Fruit fly (Drosophila melanogaster) whole organism, embryonic: ENCODE results near the gene nerfin-2.

ENCODE experiments used
- ATbp ChIP-seq: fragments of 200-800 bp; sonication (Bioruptor generic); optimal IDR thresholded peaks from 2 replicates; lab custom pipeline; 2017; ENCODE audit warnings: missing biosample characterization, mild to moderate bottlenecking, missing genetic modification characterization, missing genetic modification reagents
- Aef1 ChIP-seq: fragments of 200-800 bp; sonication (Bioruptor generic); IDR thresholded peaks from 3 replicates; pipeline ENCODE4 v1.3.6; 2022; ENCODE audit warnings: missing biosample characterization, missing genetic modification characterization
- Atf6 ChIP-seq: fragments of 200-800 bp; sonication (Bioruptor generic); IDR thresholded peaks from 2 replicates; pipeline ENCODE4 v1.3.6; 2022; ENCODE audit warnings: missing biosample characterization, missing genetic modification characterization
- B-H2 ChIP-seq: fragments of 200-800 bp; sonication (Bioruptor generic); optimal IDR thresholded peaks from 2 replicates; lab custom pipeline; 2018; ENCODE audit warnings: missing biosample characterization, mild to moderate bottlenecking, missing genetic modification characterization
- Bdp1 ChIP-seq: fragments of 200-800 bp; sonication (Bioruptor generic); optimal IDR thresholded peaks from 3 replicates; lab custom pipeline; 2016; ENCODE audit warnings: missing biosample characterization, missing genetic modification characterization
- CG11560 ChIP-seq: fragments of 200-800 bp; sonication (Bioruptor generic); IDR thresholded peaks from 3 replicates; pipeline ENCODE4 v1.3.6; 2022; ENCODE audit warnings: missing biosample characterization, missing genetic modification characterization
- CG12659 ChIP-seq: fragments of 200-800 bp; sonication (Bioruptor generic); optimal IDR thresholded peaks from 3 replicates; lab custom pipeline; 2017; ENCODE audit warnings: mild to moderate bottlenecking, missing biosample characterization, missing genetic modification reagents, missing genetic modification characterization
- CG16813 ChIP-seq: fragments of 200-800 bp; sonication (Bioruptor generic); IDR thresholded peaks from 3 replicates; pipeline ENCODE4 v1.3.6; 2022; ENCODE audit warnings: missing biosample characterization, missing genetic modification characterization; ENCODE audit not compliant: partially characterized antibody
- CG17359 ChIP-seq: fragments of 200-800 bp; sonication (Bioruptor generic); optimal IDR thresholded peaks from 3 replicates; lab custom pipeline; 2018; ENCODE audit warnings: missing biosample characterization, mild to moderate bottlenecking, missing genetic modification characterization, moderate library complexity
- CG17361 ChIP-seq: fragments of 200-800 bp; sonication (Bioruptor generic); IDR thresholded peaks from 3 replicates; pipeline ENCODE4 v1.3.6; 2022; ENCODE audit warnings: missing biosample characterization, missing genetic modification characterization
- CG17802 ChIP-seq: fragments of 200-800 bp; sonication (Bioruptor generic); optimal IDR thresholded peaks from 2 replicates; lab custom pipeline; 2018; ENCODE audit warnings: missing biosample characterization, mild to moderate bottlenecking, missing genetic modification characterization, moderate library complexity
- CG18011 ChIP-seq: fragments of 200-800 bp; sonication (Bioruptor generic); optimal IDR thresholded peaks from 2 replicates; lab custom pipeline; 2017; ENCODE audit warnings: missing biosample characterization, missing genetic modification characterization, mild to moderate bottlenecking, moderate library complexity, missing genotype
- CG18262 ChIP-seq: fragments of 200-800 bp; optimal IDR thresholded peaks from 3 replicates; lab custom pipeline; 2019; ENCODE audit warnings: missing biosample characterization, mild to moderate bottlenecking, missing genetic modification characterization, moderate library complexity
- CG2116 ChIP-seq: fragments of 200-800 bp; sonication (Bioruptor generic); optimal IDR thresholded peaks from 3 replicates; lab custom pipeline; 2018; ENCODE audit warnings: missing biosample characterization, mild to moderate bottlenecking, missing genetic modification characterization
- CG2678 ChIP-seq: fragments of 200-800 bp; sonication (Bioruptor generic); optimal IDR thresholded peaks from 3 replicates; lab custom pipeline; 2019; ENCODE audit warnings: missing biosample characterization, mild to moderate bottlenecking, missing genetic modification characterization, moderate library complexity
- CG32772 ChIP-seq: fragments of 200-800 bp; sonication (Bioruptor generic); IDR thresholded peaks from 2 replicates; pipeline ENCODE4 v1.3.6; 2022; ENCODE audit warnings: missing biosample characterization, missing genetic modification characterization
- CG3407 ChIP-seq: fragments of 200-800 bp; sonication (Bioruptor generic); optimal IDR thresholded peaks from 2 replicates; lab custom pipeline; 2018; ENCODE audit warnings: missing biosample characterization, mild to moderate bottlenecking, missing genetic modification characterization
- CG5953 ChIP-seq: fragments of 200-800 bp; sonication (Bioruptor generic); IDR thresholded peaks from 2 replicates; pipeline ENCODE4 v1.3.6; 2022; ENCODE audit warnings: missing biosample characterization, missing genetic modification characterization
- CG7271 ChIP-seq: fragments of 200-800 bp; sonication (Bioruptor generic); optimal IDR thresholded peaks from 2 replicates; lab custom pipeline; 2018; ENCODE audit warnings: missing biosample characterization, mild to moderate bottlenecking, missing genetic modification characterization, moderate library complexity
- E2f1 ChIP-seq: fragments of 200-800 bp; sonication (Bioruptor generic); IDR thresholded peaks from 2 replicates; pipeline ENCODE4 v1.3.6; 2022; ENCODE audit warnings: missing biosample characterization, missing genetic modification characterization
- Fer2 ChIP-seq: fragments of 200-800 bp; sonication (Bioruptor generic); optimal IDR thresholded peaks from 2 replicates; lab custom pipeline; 2018; ENCODE audit warnings: missing biosample characterization, mild to moderate bottlenecking, missing genetic modification characterization, moderate library complexity
- H15 ChIP-seq: fragments of 200-800 bp; sonication (Bioruptor generic); IDR thresholded peaks from 3 replicates; pipeline ENCODE4 v1.3.6; 2022; ENCODE audit warnings: missing biosample characterization, missing genetic modification characterization
- HLH3B ChIP-seq: fragments of 200-800 bp; sonication (Bioruptor generic); IDR thresholded peaks from 2 replicates; pipeline ENCODE4 v1.3.6; 2022; ENCODE audit warnings: missing biosample characterization, missing genetic modification characterization
- HmgZ ChIP-seq: fragments of 200-800 bp; sonication (Bioruptor generic); optimal IDR thresholded peaks from 2 replicates; lab custom pipeline; 2018; ENCODE audit warnings: missing biosample characterization, mild to moderate bottlenecking, missing genetic modification characterization
- Hr3 ChIP-seq: fragments of 200-800 bp; sonication (Bioruptor generic); optimal IDR thresholded peaks from 3 replicates; lab custom pipeline; 2016; ENCODE audit warnings: missing biosample characterization, missing genetic modification characterization
- Lhr ChIP-seq: fragments of 200-800 bp; sonication (Bioruptor generic); optimal IDR thresholded peaks from 3 replicates; lab custom pipeline; 2017; ENCODE audit warnings: mild to moderate bottlenecking, missing biosample characterization, missing genetic modification reagents, missing genetic modification characterization
- MTF-1 ChIP-seq: fragments of 200-800 bp; sonication (Bioruptor generic); optimal IDR thresholded peaks from 2 replicates; lab custom pipeline; 2018; ENCODE audit warnings: missing biosample characterization, mild to moderate bottlenecking, missing genetic modification characterization, borderline replicate concordance
- Mad ChIP-seq: fragments of 200-800 bp; sonication (Bioruptor generic); optimal IDR thresholded peaks from 2 replicates; lab custom pipeline; 2016; ENCODE audit warnings: missing biosample characterization, missing genetic modification characterization
- Myb ChIP-seq: fragments of 200-800 bp; sonication (Bioruptor generic); optimal IDR thresholded peaks from 2 replicates; lab custom pipeline; 2016; ENCODE audit warnings: missing biosample characterization, missing genetic modification characterization
- Neu2 ChIP-seq: fragments of 200-800 bp; sonication (Bioruptor generic); optimal IDR thresholded peaks from 3 replicates; lab custom pipeline; 2016; ENCODE audit warnings: missing biosample characterization, missing genetic modification characterization, borderline replicate concordance
- Ptx1 ChIP-seq: fragments of 200-800 bp; sonication (Bioruptor generic); IDR thresholded peaks from 2 replicates; pipeline ENCODE4 v1.3.6; 2022; ENCODE audit warnings: missing biosample characterization, missing genetic modification characterization
- ab ChIP-seq: fragments of 200-800 bp; sonication (Bioruptor generic); optimal IDR thresholded peaks from 2 replicates; lab custom pipeline; 2016; ENCODE audit warnings: missing biosample characterization, missing genetic modification characterization
- aop ChIP-seq: fragments of 200-800 bp; sonication (Bioruptor generic); IDR thresholded peaks from 2 replicates; pipeline ENCODE4 v1.3.6; 2022; ENCODE audit warnings: missing biosample characterization, missing genetic modification characterization
- crc ChIP-seq: fragments of 200-800 bp; sonication (Bioruptor generic); optimal IDR thresholded peaks from 2 replicates; lab custom pipeline; 2016; ENCODE audit warnings: missing biosample characterization, missing genetic modification characterization
- croc ChIP-seq: fragments of 200-800 bp; sonication (Bioruptor generic); conservative IDR thresholded peaks from 3 replicates; pipeline ENCODE4 v1.3.6; 2022; ENCODE audit warnings: missing biosample characterization, missing genetic modification characterization
- disco-r ChIP-seq: fragments of 200-800 bp; sonication (Bioruptor generic); optimal IDR thresholded peaks from 2 replicates; lab custom pipeline; 2016; ENCODE audit warnings: missing biosample characterization, missing genetic modification characterization
- ewg ChIP-seq: fragments of 200-800 bp; sonication (Bioruptor generic); optimal IDR thresholded peaks from 3 replicates; lab custom pipeline; 2017; ENCODE audit warnings: mild to moderate bottlenecking, missing biosample characterization, missing genetic modification reagents, missing genetic modification characterization
- fd102C ChIP-seq: fragments of 200-800 bp; sonication (Bioruptor generic); optimal IDR thresholded peaks from 2 replicates; lab custom pipeline; 2018; ENCODE audit warnings: missing biosample characterization, mild to moderate bottlenecking, missing genetic modification characterization, moderate library complexity
- fd3F ChIP-seq: fragments of 200-800 bp; sonication (Bioruptor generic); optimal IDR thresholded peaks from 2 replicates; lab custom pipeline; 2018; ENCODE audit warnings: missing biosample characterization, mild to moderate bottlenecking, missing genetic modification characterization, moderate library complexity
- ftz-f1 ChIP-seq: fragments of 200-800 bp; sonication (Bioruptor generic); optimal IDR thresholded peaks from 2 replicates; lab custom pipeline; 2016; ENCODE audit warnings: missing biosample characterization, missing genetic modification characterization
- gfzf ChIP-seq: fragments of 200-800 bp; sonication (Bioruptor generic); optimal IDR thresholded peaks from 2 replicates; lab custom pipeline; 2016; ENCODE audit warnings: missing biosample characterization, mild to moderate bottlenecking, missing genetic modification characterization, moderate library complexity
- gsb ChIP-seq: fragments of 200-800 bp; sonication (Bioruptor generic); IDR thresholded peaks from 2 replicates; pipeline ENCODE4 v1.3.6; 2022; ENCODE audit warnings: missing biosample characterization, missing genetic modification characterization
- gsb-n ChIP-seq: fragments of 200-800 bp; sonication (Bioruptor generic); optimal IDR thresholded peaks from 3 replicates; lab custom pipeline; 2018; ENCODE audit warnings: missing biosample characterization, mild to moderate bottlenecking, missing genetic modification characterization
- kni ChIP-seq: fragments of 200-800 bp; sonication (Bioruptor generic); optimal IDR thresholded peaks from 3 replicates; lab custom pipeline; 2017; ENCODE audit warnings: mild to moderate bottlenecking, missing biosample characterization, missing genetic modification reagents, missing genetic modification characterization
- nau ChIP-seq: fragments of 200-800 bp; sonication (Bioruptor generic); optimal IDR thresholded peaks from 3 replicates; lab custom pipeline; 2017; ENCODE audit warnings: missing biosample characterization, mild to moderate bottlenecking, missing genetic modification characterization, missing genetic modification reagents
- sob ChIP-seq: fragments of 200-800 bp; sonication (Bioruptor generic); IDR thresholded peaks from 2 replicates; pipeline ENCODE4 v1.3.6; 2022; ENCODE audit warnings: missing biosample characterization, missing genetic modification characterization
- tgo ChIP-seq: fragments of 200-800 bp; sonication (Bioruptor generic); IDR thresholded peaks from 3 replicates; pipeline ENCODE4 v1.3.6; 2022; ENCODE audit warnings: missing biosample characterization, missing genetic modification characterization
- wor ChIP-seq: fragments of 200-800 bp; sonication (Bioruptor generic); IDR thresholded peaks from 2 replicates; pipeline ENCODE4 v1.3.6; 2022; ENCODE audit warnings: missing biosample characterization, missing genetic modification characterization
- zf30C ChIP-seq: fragments of 200-800 bp; sonication (Bioruptor generic); optimal IDR thresholded peaks from 3 replicates; lab custom pipeline; 2018; ENCODE audit warnings: missing biosample characterization, mild to moderate bottlenecking, missing genetic modification characterization

The nerfin-2 gene

DNA sequence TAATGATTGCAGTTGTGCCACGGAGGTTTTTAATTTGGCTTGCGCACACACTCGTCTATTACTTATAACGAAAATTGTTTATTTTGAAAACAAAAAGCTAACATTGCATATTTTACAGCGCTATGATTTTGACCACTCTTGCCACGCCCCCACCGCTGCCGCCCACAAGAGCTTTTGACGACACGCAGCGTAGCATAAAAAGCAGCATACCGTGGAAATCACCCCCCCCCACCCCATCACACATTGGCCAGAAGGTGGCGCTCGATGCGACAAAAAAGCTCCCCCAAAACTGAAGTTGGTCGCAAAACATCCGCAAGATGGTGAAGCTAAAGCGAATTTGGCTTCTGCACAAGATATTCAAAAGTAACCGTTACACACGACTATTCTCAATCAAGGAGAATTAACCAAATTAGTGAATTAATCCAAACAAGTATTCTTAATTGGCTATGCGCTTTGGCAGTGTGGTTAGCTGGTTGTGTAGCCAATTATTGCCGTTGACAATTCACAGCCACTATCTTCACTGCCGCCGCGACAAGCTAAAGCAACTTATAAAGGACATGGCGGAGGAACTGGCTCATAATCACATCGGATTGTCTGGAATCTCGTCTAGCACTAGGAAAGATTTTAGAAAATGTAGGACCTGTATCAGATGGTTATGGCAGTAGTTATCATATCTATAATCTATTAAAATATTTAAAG lies 29.7 kb downstream of the nerfin-2 start (continued):
- TF ChIP-seq H15 (GFP tag; lab: Robert Waterston, UW) (0 out of 3 replicates have a peak, but pooled peaks have one; percentile 53), CG7271 (tag; lab: Kevin White, UChicago) (no peak), CG18011 (GFP tag; lab: Kevin White, UChicago) (no peak), E2f1 (0 out of 2 replicates have a peak, but pooled peaks have one; percentile 28), Neu2 (GFP tag; lab: Kevin White, UChicago) (no peak), wor (GFP tag; lab: Robert Waterston, UW) (no peak), gsb-n (tag; lab: Kevin White, UChicago) (no peak), nau (GFP tag; lab: Kevin White, UChicago) (peak; percentile 18), ATbp (GFP tag; lab: Kevin White, UChicago) (peak; percentile 47), fd102C (no peak), Hr3 (no peak), CG17361 (GFP tag; lab: Robert Waterston, UW) (no peak), HLH3B (GFP tag; lab: Robert Waterston, UW) (peak; percentile 65), CG12659 (GFP tag; lab: Kevin White, UChicago) (peak; percentile 52), Aef1 (GFP tag; lab: Robert Waterston, UW) (0 out of 3 replicates have a peak, but pooled peaks have one; percentile 35), CG2116 (GFP tag; lab: Kevin White, UChicago) (no peak), crc (GFP tag; lab: Kevin White, UChicago) (no peak), CG32772 (GFP tag; lab: Robert Waterston, UW) (peak; percentile 32; the same call in 1 of the 2 replicates), CG18262 (tag; lab: Kevin White, UChicago) (peak; percentile 4), CG11560 (peak; percentile 46; the same call in 2 of the 3 replicates), CG16813 (GFP tag; lab: Robert Waterston, UW) (no peak), kni (GFP tag; lab: Kevin White, UChicago) (no peak), Lhr (GFP tag; lab: Kevin White, UChicago) (peak; percentile 63), Ptx1 (GFP tag; lab: Robert Waterston, UW) (peak; percentile 59), gsb (GFP tag; lab: Robert Waterston, UW) (no peak), Atf6 (GFP tag; lab: Robert Waterston, UW) (0 out of 2 replicates have a peak, but pooled peaks have one; percentile 30), ewg (no peak), CG5953 (GFP tag; lab: Robert Waterston, UW) (peak; percentile 38; the same call in 1 of the 2 replicates), sob (GFP tag; lab: Robert Waterston, UW) (peak; percentile 39; the same call in 1 of the 2 replicates), Myb (GFP tag; lab: Kevin White, UChicago) (peak; percentile 99), CG17359 (tag; lab: Kevin White, UChicago) (peak; percentile 47), fd3F (GFP tag; lab: Kevin White, UChicago) (no peak), CG17802 (tag; lab: Kevin White, UChicago) (no peak), B-H2 (GFP tag; lab: Kevin White, UChicago) (peak; percentile 81), gfzf (peak; percentile 14), croc (GFP tag; lab: Robert Waterston, UW) (no peak), Mad (GFP tag; lab: Kevin White, UChicago) (no peak), CG3407 (GFP tag; lab: Kevin White, UChicago) (no peak), ab (no peak), zf30C (GFP tag; lab: Kevin White, UChicago) (no peak), aop (no peak), HmgZ (peak; percentile 74), tgo (GFP tag; lab: Robert Waterston, UW) (peak; percentile 43; the same call in 1 of the 3 replicates), Bdp1 (no peak), disco-r (no peak), Fer2 (tag; lab: Kevin White, UChicago) (no peak), CG2678 (tag; lab: Kevin White, UChicago) (peak; percentile 6), ftz-f1 (GFP tag; lab: Kevin White, UChicago) (peak; percentile 63), MTF-1 (GFP tag; lab: Kevin White, UChicago) (peak; percentile 17)
